Worm (Caenorhabditis elegans) whole organism, young adult: ENCODE data around the gene sup-12.

Experiments
- B0261.1 ChIP-seq: sonication (generic microtip); optimal IDR thresholded peaks from 2 replicates; lab custom pipeline; 2016; ENCODE audit warnings: mild to moderate bottlenecking, missing genetic modification characterization, moderate library complexity, missing compliant biosample characterization
- F37B4.10 ChIP-seq: fragments of 200-800 bp; sonication (Bioruptor generic); IDR thresholded peaks from 2 replicates; pipeline ENCODE4 v1.3.6; 2022; ENCODE audit warnings: missing genetic modification characterization, missing compliant biosample characterization
- F39B2.1 ChIP-seq: fragments of 200-800 bp; sonication (Bioruptor generic); IDR thresholded peaks from 2 replicates; pipeline ENCODE4 v1.3.6; 2022; ENCODE audit warnings: missing genetic modification reagents, missing genetic modification characterization, missing compliant biosample characterization
- F55B11.4 ChIP-seq: sonication (generic microtip); optimal IDR thresholded peaks from 2 replicates; lab custom pipeline; 2016; ENCODE audit warnings: missing compliant biosample characterization, missing genetic modification characterization, borderline replicate concordance; ENCODE audit not compliant: insufficient read depth
- K11D2.4 ChIP-seq: fragments of 200-800 bp; sonication (Bioruptor generic); IDR thresholded peaks from 2 replicates; pipeline ENCODE4 v1.3.6; 2022; ENCODE audit warnings: missing genetic modification reagents, missing genetic modification characterization, missing compliant biosample characterization
- K12H6.12 ChIP-seq: fragments of 200-800 bp; sonication (Bioruptor generic); optimal IDR thresholded peaks from 2 replicates; lab custom pipeline; 2018; ENCODE audit warnings: mild to moderate bottlenecking, missing genetic modification characterization, missing compliant biosample characterization
- Y67H2A.10 ChIP-seq: fragments of 200-800 bp; sonication (Bioruptor generic); conservative IDR thresholded peaks from 2 replicates; pipeline ENCODE4 v1.3.6; 2022; ENCODE audit warnings: missing genetic modification reagents, missing genetic modification characterization, missing compliant biosample characterization
- Y95B8A.8 ChIP-seq: fragments of 200-800 bp; sonication (Bioruptor generic); IDR thresholded peaks from 2 replicates; pipeline ENCODE4 v1.3.6; 2022; ENCODE audit warnings: missing genetic modification reagents, missing genetic modification characterization, missing compliant biosample characterization
- akir-1 ChIP-seq: fragments of 200-800 bp; sonication (Bioruptor generic); optimal IDR thresholded peaks from 2 replicates; lab custom pipeline; 2018; ENCODE audit warnings: mild to moderate bottlenecking, missing genetic modification characterization, moderate library complexity, missing compliant biosample characterization
- aptf-3 ChIP-seq: fragments of 200-800 bp; sonication (Bioruptor generic); IDR thresholded peaks from 2 replicates; pipeline ENCODE4 v1.3.6; 2022; ENCODE audit warnings: missing genetic modification characterization, missing compliant biosample characterization
- bed-2 ChIP-seq: fragments of 200-800 bp; sonication (Bioruptor generic); IDR thresholded peaks from 2 replicates; pipeline ENCODE4 v1.3.6; 2022; ENCODE audit warnings: missing genetic modification reagents, missing genetic modification characterization, missing compliant biosample characterization
- ccch-3 ChIP-seq: fragments of 200-800 bp; sonication (Bioruptor generic); optimal IDR thresholded peaks from 2 replicates; lab custom pipeline; 2018; ENCODE audit warnings: mild to moderate bottlenecking, missing genetic modification characterization, missing compliant biosample characterization
- ceh-40 ChIP-seq: fragments of 200-800 bp; sonication (Bioruptor generic); IDR thresholded peaks from 2 replicates; pipeline ENCODE4 v1.3.6; 2022; ENCODE audit warnings: missing genetic modification characterization, missing compliant biosample characterization
- ceh-79 ChIP-seq: sonication (generic microtip); optimal IDR thresholded peaks from 2 replicates; lab custom pipeline; 2017; ENCODE audit warnings: mild to moderate bottlenecking, missing genetic modification characterization, missing compliant biosample characterization
- dox-1 ChIP-seq: fragments of 200-800 bp; sonication (Bioruptor generic); IDR thresholded peaks from 2 replicates; pipeline ENCODE4 v1.3.6; 2022; ENCODE audit warnings: missing genetic modification reagents, missing genetic modification characterization, missing compliant biosample characterization
- egrh-3 ChIP-seq: fragments of 200-800 bp; sonication (Bioruptor generic); IDR thresholded peaks from 2 replicates; pipeline ENCODE4 v1.3.6; 2022; ENCODE audit warnings: missing genetic modification reagents, missing genetic modification characterization, missing compliant biosample characterization
- hlh-26 ChIP-seq: fragments of 200-800 bp; sonication (Bioruptor generic); conservative IDR thresholded peaks from 2 replicates; pipeline ENCODE4 v1.3.6; 2022; ENCODE audit warnings: missing genetic modification reagents, missing genetic modification characterization, missing compliant biosample characterization
- hsf-1 ChIP-seq: fragments of 200-800 bp; sonication (Bioruptor generic); IDR thresholded peaks from 2 replicates; pipeline ENCODE4 v1.3.6; 2022; ENCODE audit warnings: missing genetic modification reagents, missing genetic modification characterization, missing compliant biosample characterization
- lag-1 ChIP-seq: fragments of 200-800 bp; sonication (Bioruptor generic); IDR thresholded peaks from 2 replicates; pipeline ENCODE4 v1.3.6; 2022; ENCODE audit warnings: missing genetic modification reagents, missing genetic modification characterization, missing compliant biosample characterization
- let-526 ChIP-seq: fragments of 200-800 bp; sonication (Bioruptor generic); IDR thresholded peaks from 2 replicates; pipeline ENCODE4 v1.3.6; 2022; ENCODE audit warnings: missing genetic modification reagents, missing genetic modification characterization, missing compliant biosample characterization
- let-607 ChIP-seq, 2 experiments: fragments of 200-800 bp in 1 of 2; sonication (Bioruptor generic) in 1 of 2; sonication (generic microtip) in 1 of 2; optimal IDR thresholded peaks; 2 replicates each; lab custom pipeline; 2016 to 2018; ENCODE audit warnings: mild to moderate bottlenecking in 2 of 2, missing compliant biosample characterization in 2 of 2, missing genetic modification characterization in 2 of 2, moderate library complexity in 2 of 2, missing genotype in 1 of 2
- lir-1 ChIP-seq: fragments of 200-800 bp; sonication (Bioruptor generic); conservative IDR thresholded peaks from 2 replicates; pipeline ENCODE4 v1.3.6; 2022; ENCODE audit warnings: missing genetic modification reagents, missing genetic modification characterization, missing compliant biosample characterization
- lsy-27 ChIP-seq: sonication (generic microtip); optimal IDR thresholded peaks from 2 replicates; lab custom pipeline; 2017; ENCODE audit warnings: missing genetic modification characterization, mild to moderate bottlenecking, missing compliant biosample characterization, antibody characterized with exemption, missing genotype, borderline replicate concordance; ENCODE audit not compliant: insufficient read depth
- madf-10 ChIP-seq: sonication (generic microtip); optimal IDR thresholded peaks from 2 replicates; lab custom pipeline; 2016; ENCODE audit warnings: mild to moderate bottlenecking, missing genetic modification characterization, missing compliant biosample characterization
- madf-3 ChIP-seq: fragments of 200-800 bp; sonication (Bioruptor generic); IDR thresholded peaks from 2 replicates; pipeline ENCODE4 v1.3.6; 2022; ENCODE audit warnings: missing genetic modification reagents, missing genetic modification characterization, missing compliant biosample characterization
- madf-8 ChIP-seq: fragments of 200-800 bp; sonication (Bioruptor generic); conservative IDR thresholded peaks from 2 replicates; pipeline ENCODE4 v1.3.6; 2022; ENCODE audit warnings: missing genetic modification reagents, missing genetic modification characterization, missing compliant biosample characterization
- mel-28 ChIP-seq: sonication (generic microtip); optimal IDR thresholded peaks from 2 replicates; lab custom pipeline; 2016; ENCODE audit warnings: borderline replicate concordance, mild to moderate bottlenecking, missing genetic modification characterization, missing compliant biosample characterization
- mes-4 ChIP-seq: sonication (generic microtip); optimal IDR thresholded peaks from 2 replicates; lab custom pipeline; 2016; ENCODE audit warnings: missing genotype, missing genetic modification characterization, missing compliant biosample characterization
- mxl-1 ChIP-seq: sonication (generic microtip); optimal IDR thresholded peaks from 2 replicates; lab custom pipeline; 2016; ENCODE audit warnings: missing genetic modification characterization, missing compliant biosample characterization
- nhr-27 ChIP-seq: fragments of 200-800 bp; sonication (Bioruptor generic); optimal IDR thresholded peaks from 2 replicates; lab custom pipeline; 2018; ENCODE audit warnings: mild to moderate bottlenecking, missing genetic modification characterization, moderate library complexity, missing compliant biosample characterization
- nhr-80 ChIP-seq: sonication (generic microtip); optimal IDR thresholded peaks from 2 replicates; lab custom pipeline; 2016; ENCODE audit warnings: missing genetic modification characterization, missing compliant biosample characterization
- pha-4 ChIP-seq: fragments of 150-350 bp; sonication (generic microtip); optimal IDR thresholded peaks from 2 replicates; lab custom pipeline; 2014; ENCODE audit warnings: missing biosample characterization, missing genetic modification reagents, missing genetic modification characterization
- rec-8 ChIP-seq, 2 experiments: sonication (generic microtip); optimal IDR thresholded peaks; 2 replicates each; lab custom pipeline; 2016; ENCODE audit warnings: mild to moderate bottlenecking in 2 of 2, missing genetic modification characterization in 2 of 2, missing genetic modification reagents in 2 of 2, missing genotype in 2 of 2, missing biosample characterization in 1 of 2, missing compliant biosample characterization in 1 of 2, moderate library complexity in 1 of 2
- snpc-1.3 ChIP-seq: sonication (generic microtip); optimal IDR thresholded peaks from 2 replicates; lab custom pipeline; 2017; ENCODE audit warnings: missing genetic modification characterization, mild to moderate bottlenecking, missing compliant biosample characterization, antibody characterized with exemption, moderate library complexity, missing genotype, missing genetic modification reagents; ENCODE audit not compliant: insufficient read depth
- snpc-3.4 ChIP-seq: sonication (generic microtip); optimal IDR thresholded peaks from 2 replicates; lab custom pipeline; 2017; ENCODE audit warnings: missing genetic modification characterization, mild to moderate bottlenecking, missing compliant biosample characterization, antibody characterized with exemption, moderate library complexity, missing genotype, missing genetic modification reagents
- sptf-2 ChIP-seq: fragments of 200-800 bp; sonication (Bioruptor generic); optimal IDR thresholded peaks from 2 replicates; lab custom pipeline; 2018; ENCODE audit warnings: mild to moderate bottlenecking, missing genetic modification characterization, missing compliant biosample characterization
- tlf-1 ChIP-seq: fragments of 200-800 bp; sonication (Bioruptor generic); optimal IDR thresholded peaks from 2 replicates; lab custom pipeline; 2018; ENCODE audit warnings: mild to moderate bottlenecking, missing genetic modification characterization, missing compliant biosample characterization
- unc-130 ChIP-seq: sonication (generic microtip); optimal IDR thresholded peaks from 2 replicates; lab custom pipeline; 2016; ENCODE audit warnings: missing genetic modification reagents, missing genetic modification characterization, missing compliant biosample characterization
- zfh-2 ChIP-seq: fragments of 200-800 bp; sonication (Bioruptor generic); conservative IDR thresholded peaks from 2 replicates; pipeline ENCODE4 v1.3.6; 2022; ENCODE audit warnings: missing genetic modification reagents, missing genetic modification characterization, missing compliant biosample characterization
- ztf-22 ChIP-seq: fragments of 200-800 bp; sonication (Bioruptor generic); optimal IDR thresholded peaks from 2 replicates; lab custom pipeline; 2018; ENCODE audit warnings: mild to moderate bottlenecking, missing genetic modification characterization, moderate library complexity, missing compliant biosample characterization

The sup-12 gene

DNA sequence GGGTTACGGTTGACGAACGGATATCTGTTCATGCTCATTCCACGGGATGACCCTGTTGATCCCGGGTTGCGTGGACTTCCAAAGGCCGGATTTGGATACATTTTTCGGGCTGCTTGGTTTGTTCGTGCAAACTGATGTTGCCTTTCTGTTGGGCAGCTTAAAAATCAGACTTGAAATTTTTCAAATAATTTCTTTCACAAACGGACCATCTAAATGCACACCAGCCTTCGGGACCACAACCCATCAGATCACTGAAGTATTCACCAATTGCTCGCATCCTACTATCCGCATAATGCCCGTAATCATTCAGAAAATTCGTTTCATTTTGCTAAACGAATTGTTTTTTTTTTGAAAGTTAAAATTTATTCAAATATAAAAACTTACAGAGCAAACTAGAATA lies 8.8 kb upstream of the sup-12 start, which contains the start of gene F47F2.3:
TSS of gene F47F2.3 (minus strand) at position 101 of the 400 bp plus-strand sequence.
- no peak for TF ChIP-seq lag-1 (GFP tag; lab: Robert Waterston, UW)
- no peak for TF ChIP-seq F55B11.4
- TF ChIP-seq nhr-27 (tag; lab: Kevin White, UChicago) = no peak
- TF ChIP-seq ccch-3 (GFP tag; lab: Kevin White, UChicago) = no peak
- no peak for TF ChIP-seq B0261.1
- TF ChIP-seq unc-130 = no peak
- TF ChIP-seq lsy-27 = no peak

DNA sequence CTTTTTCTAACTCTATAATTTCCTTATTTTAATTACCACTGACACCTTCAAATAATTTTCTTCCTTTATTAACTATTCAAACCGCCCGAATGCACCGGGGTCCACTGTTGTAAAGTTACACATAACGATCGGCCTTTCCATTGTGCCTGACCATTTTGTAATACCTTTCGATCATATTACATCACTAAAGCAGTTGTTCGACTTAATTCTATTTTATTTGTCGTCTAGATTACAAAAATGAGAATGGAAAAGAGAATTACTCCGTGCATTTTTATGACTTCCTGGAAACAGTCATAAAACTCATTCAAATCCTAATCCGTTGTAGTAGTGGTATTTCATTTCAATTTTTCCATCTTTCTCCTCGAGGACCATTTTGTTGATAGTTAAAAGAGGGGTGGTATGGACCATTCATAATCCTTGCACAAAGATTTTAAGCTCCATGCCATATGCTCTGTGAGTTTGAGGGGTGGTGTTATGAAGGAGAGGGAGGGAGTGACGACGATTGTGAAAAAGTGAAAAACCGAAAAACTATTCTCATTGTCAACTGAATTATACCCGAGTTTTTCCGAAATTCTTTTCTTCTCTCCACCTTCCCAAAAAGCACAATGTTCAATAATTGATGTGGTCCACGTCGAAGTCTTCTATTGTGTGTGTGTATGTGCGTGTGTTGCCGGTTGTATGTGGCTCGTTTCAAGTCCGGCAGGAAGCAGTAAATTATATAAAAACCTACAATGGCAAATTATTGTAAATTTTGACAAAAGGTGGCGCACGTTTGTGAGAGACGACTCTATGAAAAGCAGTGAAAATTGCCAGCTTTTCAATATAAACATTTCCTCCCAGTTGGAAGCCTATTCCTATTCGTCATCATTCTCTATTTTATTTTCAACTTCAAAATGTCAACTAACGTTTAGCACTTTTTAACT lies 5.9 kb upstream of the sup-12 start:
- TF ChIP-seq sptf-2 (GFP tag; lab: Kevin White, UChicago) (no peak), Y67H2A.10 (GFP tag; lab: Robert Waterston, UW) (no peak), ztf-22 (GFP tag; lab: Kevin White, UChicago) (no peak), madf-8 (GFP tag; lab: Robert Waterston, UW) (no peak)

DNA sequence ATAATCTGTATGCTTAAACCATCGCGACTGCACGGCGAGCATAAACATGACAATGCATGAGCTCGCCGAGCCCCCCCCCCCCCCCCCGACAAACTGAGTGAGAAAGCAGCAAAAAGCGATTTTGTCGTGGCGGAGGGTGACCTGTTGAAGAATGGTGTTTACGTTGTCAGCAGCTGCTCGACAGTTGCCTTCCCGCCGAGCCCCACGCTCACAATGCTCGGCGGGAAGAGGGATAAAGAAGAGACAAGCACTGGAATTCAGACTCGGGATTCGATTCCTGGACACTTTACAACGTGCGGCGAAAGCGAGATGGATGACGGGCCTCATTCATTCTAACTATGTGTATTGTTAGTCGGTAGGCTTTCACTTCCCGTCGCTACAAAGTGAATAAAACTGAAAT lies 3.7 kb upstream of the sup-12 start:
- TF ChIP-seq egrh-3 (GFP tag; lab: Robert Waterston, UW) (0 out of 2 replicates have a peak, but pooled peaks have one; percentile 62), snpc-3.4 (tag; lab: Kevin White, UChicago) (no peak), zfh-2 (GFP tag; lab: Robert Waterston, UW) (peak; percentile 94), ceh-40 (no peak), K12H6.12 (peak; percentile 9), bed-2 (GFP tag; lab: Robert Waterston, UW) (no peak), mel-28 (tag; lab: Kevin White, UChicago) (no peak)
- TF ChIP-seq, all 124 proteins: peak for 3

DNA sequence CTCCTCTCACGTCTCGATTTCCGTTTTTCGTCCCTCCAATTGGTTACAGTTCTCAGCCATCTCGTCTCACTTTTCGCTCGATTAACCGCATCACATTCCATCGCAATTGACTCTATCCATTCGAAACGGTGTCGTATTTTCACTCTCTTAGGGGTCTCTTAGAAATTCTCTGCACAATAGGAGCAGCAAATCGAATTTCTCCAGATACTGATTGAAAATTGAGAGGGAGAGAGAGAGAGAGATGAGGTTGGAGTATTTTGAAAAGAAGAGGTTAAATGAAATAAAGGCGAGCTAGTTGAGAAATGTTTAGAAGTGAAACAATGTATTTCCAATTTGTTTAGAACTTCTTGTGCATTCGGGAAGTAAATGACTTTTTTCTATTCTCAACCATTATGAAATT lies 3.0 kb upstream of the sup-12 start:
- no peak for TF ChIP-seq F39B2.1 (GFP tag; lab: Robert Waterston, UW)
- no peak for TF ChIP-seq let-607 (tag; optimal IDR thresholded peaks at IDR 0.05; lab: Kevin White, UChicago)
- TF ChIP-seq rec-8 (tag; optimal IDR thresholded peaks at IDR 0.05; lab: Kevin White, UChicago) = no peak
- TF ChIP-seq madf-10 (tag; lab: Kevin White, UChicago) = no peak
- TF ChIP-seq mxl-1 (tag; lab: Kevin White, UChicago) = no peak
- no peak for TF ChIP-seq pha-4
- TF ChIP-seq let-526 = no peak
- no peak for TF ChIP-seq mes-4 (tag; lab: Kevin White, UChicago)

DNA sequence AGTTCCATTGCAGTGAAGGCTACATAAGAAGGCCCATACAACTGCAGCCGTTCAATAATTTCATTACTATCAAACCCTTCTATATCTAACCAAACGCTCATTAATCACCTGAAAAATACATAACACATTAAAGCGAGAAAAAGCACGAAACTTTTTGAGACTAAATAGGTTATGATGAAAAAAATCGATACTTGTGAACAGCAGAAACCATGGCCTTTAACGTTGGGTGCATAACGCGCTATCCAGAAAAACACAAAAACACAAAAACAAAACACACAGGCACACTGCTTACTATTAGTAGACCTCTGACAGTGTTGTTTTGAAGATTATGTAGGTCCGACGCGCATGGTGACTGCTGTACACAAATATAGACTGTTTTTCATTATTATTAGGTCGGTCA lies 6.9 kb downstream of the sup-12 start, which contains the start of gene T22B2.5:
TSS of gene T22B2.5 (minus strand) at position 101 of the 400 bp plus-strand sequence.
- no peak for TF ChIP-seq dox-1 (GFP tag; lab: Robert Waterston, UW)
- TF ChIP-seq K11D2.4 (GFP tag; lab: Robert Waterston, UW) = no peak
- TF ChIP-seq aptf-3 (GFP tag; lab: Robert Waterston, UW) = no peak
- no peak for TF ChIP-seq snpc-1.3 (tag; lab: Kevin White, UChicago)
- no peak for TF ChIP-seq F37B4.10
- no peak for TF ChIP-seq ceh-79
- no peak for TF ChIP-seq madf-3 (GFP tag; lab: Robert Waterston, UW)
- no peak for TF ChIP-seq hsf-1 (GFP tag; lab: Robert Waterston, UW)
- TF ChIP-seq akir-1 (GFP tag; lab: Kevin White, UChicago) = no peak
- TF ChIP-seq nhr-80 (tag; lab: Kevin White, UChicago) = no peak
- no peak for TF ChIP-seq Y95B8A.8 (GFP tag; lab: Robert Waterston, UW)
- no peak for TF ChIP-seq ceh-40
- TF ChIP-seq tlf-1 (GFP tag; lab: Kevin White, UChicago) = no peak
- TF ChIP-seq lir-1 = no peak
- TF ChIP-seq hlh-26 (GFP tag; lab: Robert Waterston, UW) = no peak
